Worm (Caenorhabditis elegans) whole organism, L3 larva: Measurements from ENCODE around the gene F43E2.1.

ENCODE experiments used
- R02D3.7 ChIP-seq: fragments of 150-350 bp; optimal IDR thresholded peaks from 2 replicates; lab custom pipeline; 2014; ENCODE audit warnings: missing biosample characterization, missing genetic modification characterization
- ZK546.5 ChIP-seq: sonication (generic microtip); optimal IDR thresholded peaks from 2 replicates; lab custom pipeline; 2017; ENCODE audit warnings: missing biosample characterization, missing genetic modification characterization
- aly-2 ChIP-seq: fragments of 150-350 bp; optimal IDR thresholded peaks from 2 replicates; lab custom pipeline; 2014; ENCODE audit warnings: missing biosample characterization, missing genetic modification characterization
- ama-1 ChIP-seq: fragments of 150-350 bp; optimal IDR thresholded peaks from 2 replicates; lab custom pipeline; 2018
- ceh-16 ChIP-seq: sonication (generic microtip); optimal IDR thresholded peaks from 2 replicates; lab custom pipeline; 2017; ENCODE audit warnings: missing biosample characterization, missing genetic modification characterization
- ceh-28 ChIP-seq: fragments of 150-350 bp; optimal IDR thresholded peaks from 2 replicates; lab custom pipeline; 2014; ENCODE audit warnings: missing biosample characterization, missing genetic modification reagents, missing genetic modification characterization
- ceh-82 ChIP-seq: fragments of 150-350 bp; optimal IDR thresholded peaks from 2 replicates; lab custom pipeline; 2014; ENCODE audit warnings: missing biosample characterization, missing genetic modification characterization
- ceh-9 ChIP-seq: sonication (generic microtip); optimal IDR thresholded peaks from 2 replicates; lab custom pipeline; 2018; ENCODE audit warnings: missing biosample characterization, missing genetic modification characterization
- daf-12 ChIP-seq: fragments of 150-350 bp; optimal IDR thresholded peaks from 2 replicates; lab custom pipeline; 2014; ENCODE audit warnings: missing biosample characterization, missing genetic modification reagents, missing genetic modification characterization
- egl-27 ChIP-seq: sonication (generic microtip); optimal IDR thresholded peaks from 4 replicates; lab custom pipeline; 2017; ENCODE audit warnings: missing biosample characterization, missing genetic modification reagents, missing genetic modification characterization
- egl-5 ChIP-seq: fragments of 150-350 bp; optimal IDR thresholded peaks from 2 replicates; lab custom pipeline; 2017; ENCODE audit warnings: missing biosample characterization, missing genetic modification reagents, missing genetic modification characterization, inconsistent platforms
- elt-1 ChIP-seq: fragments of 150-350 bp; optimal IDR thresholded peaks from 2 replicates; lab custom pipeline; 2014; ENCODE audit warnings: missing biosample characterization, missing genetic modification characterization
- elt-3 ChIP-seq, 3 experiments: fragments of 150-350 bp in 1 of 3; sonication (generic microtip) in 2 of 3; optimal IDR thresholded peaks; 2 replicates in 2 of 3; 4 replicates in 1 of 3; lab custom pipeline; 2014 to 2017; ENCODE audit warnings: missing biosample characterization in 3 of 3, missing genetic modification characterization in 3 of 3
- eor-1 ChIP-seq, 2 experiments: fragments of 150-350 bp; optimal IDR thresholded peaks; 2 replicates each; lab custom pipeline; 2014 to 2018; ENCODE audit warnings: missing biosample characterization in 2 of 2, missing genetic modification characterization in 2 of 2
- fkh-10 ChIP-seq: sonication (generic microtip); optimal IDR thresholded peaks from 2 replicates; lab custom pipeline; 2017; ENCODE audit warnings: missing biosample characterization, missing genetic modification reagents, missing genetic modification characterization
- jun-1 ChIP-seq: fragments of 150-350 bp; optimal IDR thresholded peaks from 2 replicates; lab custom pipeline; 2014; ENCODE audit warnings: missing biosample characterization, missing genetic modification reagents, missing genetic modification characterization
- lin-15B ChIP-seq: fragments of 150-350 bp; optimal IDR thresholded peaks from 2 replicates; lab custom pipeline; 2014; ENCODE audit warnings: missing biosample characterization, missing genetic modification characterization
- lin-39 ChIP-seq: fragments of 150-350 bp; optimal IDR thresholded peaks from 2 replicates; lab custom pipeline; 2018; ENCODE audit warnings: missing biosample characterization, missing genetic modification reagents, missing genetic modification characterization
- lsy-12 ChIP-seq: sonication (generic microtip); optimal IDR thresholded peaks from 2 replicates; lab custom pipeline; 2016; ENCODE audit warnings: mild to moderate bottlenecking, missing genetic modification characterization, missing compliant biosample characterization
- mdl-1 ChIP-seq: fragments of 150-350 bp; optimal IDR thresholded peaks from 2 replicates; lab custom pipeline; 2014; ENCODE audit warnings: missing biosample characterization, missing genetic modification characterization
- mml-1 ChIP-seq: fragments of 150-350 bp; sonication (generic microtip); optimal IDR thresholded peaks from 3 replicates; lab custom pipeline; 2014; ENCODE audit warnings: missing biosample characterization, missing genetic modification characterization
- nfya-1 ChIP-seq: sonication (generic microtip); optimal IDR thresholded peaks from 2 replicates; lab custom pipeline; 2017; ENCODE audit warnings: missing genetic modification characterization, mild to moderate bottlenecking, missing compliant biosample characterization, antibody characterized with exemption, moderate library complexity; ENCODE audit not compliant: insufficient read depth
- nhr-11 ChIP-seq: fragments of 150-350 bp; optimal IDR thresholded peaks from 2 replicates; lab custom pipeline; 2014; ENCODE audit warnings: missing biosample characterization, missing genetic modification characterization
- nhr-12 ChIP-seq: fragments of 150-350 bp; optimal IDR thresholded peaks from 2 replicates; lab custom pipeline; 2014; ENCODE audit warnings: missing biosample characterization, missing genetic modification characterization
- nhr-23 ChIP-seq: fragments of 150-350 bp; optimal IDR thresholded peaks from 2 replicates; lab custom pipeline; 2014; ENCODE audit warnings: missing biosample characterization, missing genetic modification reagents, missing genetic modification characterization
- nhr-25 ChIP-seq: sonication (generic microtip); optimal IDR thresholded peaks from 2 replicates; lab custom pipeline; 2017; ENCODE audit warnings: missing biosample characterization, missing genetic modification characterization
- nhr-28 ChIP-seq: fragments of 150-350 bp; optimal IDR thresholded peaks from 2 replicates; lab custom pipeline; 2014; ENCODE audit warnings: missing biosample characterization, missing genetic modification characterization
- nhr-43 ChIP-seq: sonication (generic microtip); optimal IDR thresholded peaks from 2 replicates; lab custom pipeline; 2016; ENCODE audit warnings: mild to moderate bottlenecking, missing genetic modification characterization, missing compliant biosample characterization; ENCODE audit not compliant: poor library complexity, severe bottlenecking
- nhr-76 ChIP-seq: fragments of 150-350 bp; sonication (generic microtip); optimal IDR thresholded peaks from 5 replicates; lab custom pipeline; 2014; ENCODE audit warnings: missing biosample characterization, missing genetic modification characterization
- pqm-1 ChIP-seq: fragments of 150-350 bp; optimal IDR thresholded peaks from 2 replicates; lab custom pipeline; 2017; ENCODE audit warnings: missing biosample characterization, missing genetic modification characterization, inconsistent platforms
- skn-1 ChIP-seq: fragments of 150-350 bp; optimal IDR thresholded peaks from 2 replicates; lab custom pipeline; 2014; ENCODE audit warnings: missing biosample characterization, missing genetic modification characterization
- snpc-4 ChIP-seq: fragments of 150-350 bp; optimal IDR thresholded peaks from 2 replicates; lab custom pipeline; 2014; ENCODE audit warnings: missing biosample characterization, missing genetic modification characterization
- tbx-2 ChIP-seq: sonication (generic microtip); optimal IDR thresholded peaks from 2 replicates; lab custom pipeline; 2016; ENCODE audit warnings: mild to moderate bottlenecking, missing genetic modification characterization, missing compliant biosample characterization
- unc-62 ChIP-seq: fragments of 150-350 bp; sonication (generic microtip); optimal IDR thresholded peaks from 4 replicates; lab custom pipeline; 2014; ENCODE audit warnings: missing biosample characterization, missing genetic modification reagents, missing genetic modification characterization
- ztf-11 ChIP-seq: fragments of 150-350 bp; optimal IDR thresholded peaks from 2 replicates; lab custom pipeline; 2014; ENCODE audit warnings: missing biosample characterization, missing genetic modification characterization
- ztf-4 ChIP-seq: fragments of 150-350 bp; optimal IDR thresholded peaks from 2 replicates; lab custom pipeline; 2014; ENCODE audit warnings: missing biosample characterization, missing genetic modification characterization

F43E2.1 gene

ce11 chrII:7398712-7399111, 23.6 kb downstream of the F43E2.1 start, which contains the start of gene C07D10.1:
C07D10.1 (plus strand) TSS chrII:7399012.
- TF ChIP-seq egl-5 (tag; lab: Kevin White, UChicago) (no peak), nhr-43 (no peak), lin-15B (tag; lab: Kevin White, UChicago) (no peak), snpc-4 (tag; lab: Kevin White, UChicago) (no peak), aly-2 (tag; lab: Kevin White, UChicago) (no peak), eor-1 (tag; optimal IDR thresholded peaks at IDR 0.05; lab: Kevin White, UChicago) (no peak), ZK546.5 (tag; lab: Kevin White, UChicago) (no peak), nhr-25 (tag; lab: Kevin White, UChicago) (no peak), nhr-28 (no peak), ceh-28 (tag; lab: Kevin White, UChicago) (no peak), ama-1 (lab: Kevin White, UChicago) (no peak), mdl-1 (tag; lab: Kevin White, UChicago) (no peak), lin-39 (no peak), ceh-82 (tag; lab: Kevin White, UChicago) (no peak), R02D3.7 (tag; lab: Kevin White, UChicago) (no peak), pqm-1 (tag; lab: Kevin White, UChicago) (no peak), ztf-11 (tag; lab: Kevin White, UChicago) (no peak), lsy-12 (tag; lab: Kevin White, UChicago) (no peak)
- TF ChIP-seq, all 47 proteins: peak for 0

DNA sequence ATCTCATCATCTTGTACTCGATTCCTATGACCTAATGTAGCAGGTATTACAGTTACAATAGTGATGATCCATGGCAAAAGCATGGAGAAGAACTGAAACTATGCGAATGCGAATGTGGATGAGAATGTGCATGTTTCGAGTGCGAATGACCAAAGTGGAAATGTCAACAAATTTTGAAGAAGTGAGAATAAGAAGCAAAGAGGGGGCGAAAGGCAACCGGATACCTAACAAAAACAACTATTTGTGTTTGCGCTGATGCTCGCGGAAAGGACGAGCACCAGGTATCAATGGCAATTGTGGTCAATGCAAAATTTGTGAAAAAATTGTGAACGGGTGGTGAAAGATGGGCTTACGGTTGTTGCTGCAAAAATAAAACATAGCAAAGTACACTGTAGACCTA, 27.5 kb downstream of the F43E2.1 start, which contains the start of gene nas-7:
Gene nas-7, minus strand, starts transcription at position 101 of the 400 bp plus-strand sequence.
- TF ChIP-seq fkh-10 (GFP tag; lab: Kevin White, UChicago), result no peak
- no peak for TF ChIP-seq mml-1
- TF ChIP-seq tbx-2 (tag; lab: Kevin White, UChicago), result no peak
- TF ChIP-seq ceh-82 (tag; lab: Kevin White, UChicago), result no peak
- no peak for TF ChIP-seq ztf-4
- no peak for TF ChIP-seq jun-1 (tag; lab: Kevin White, UChicago)
- no peak for TF ChIP-seq lin-15B (tag; lab: Kevin White, UChicago)
- TF ChIP-seq egl-5 (tag; lab: Kevin White, UChicago), result no peak
- no peak for TF ChIP-seq nhr-11
- TF ChIP-seq lsy-12 (tag; lab: Kevin White, UChicago), result no peak
- no peak for TF ChIP-seq ceh-28 (tag; lab: Kevin White, UChicago)
- no peak for TF ChIP-seq nhr-23 (tag; lab: Kevin White, UChicago)
- TF ChIP-seq, all 47 proteins: peak for 0

- TF ChIP-seq unc-62 (no peak), nfya-1 (tag; lab: Kevin White, UChicago) (peak; percentile 35), nhr-43 (peak; percentile 19), nhr-11 (no peak), egl-27 (no peak), nhr-12 (tag; lab: Kevin White, UChicago) (no peak), nhr-25 (tag; lab: Kevin White, UChicago) (peak; percentile 99), ceh-16 (tag; lab: Kevin White, UChicago) (no peak), daf-12 (tag; lab: Kevin White, UChicago) (no peak), skn-1 (tag; lab: Kevin White, UChicago) (no peak), lsy-12 (tag; lab: Kevin White, UChicago) (no peak), elt-1 (tag; lab: Kevin White, UChicago) (peak; percentile 56)
Measured at ce11 chrII:7404001-7404400, 28.9 kb downstream of the F43E2.1 start.

DNA sequence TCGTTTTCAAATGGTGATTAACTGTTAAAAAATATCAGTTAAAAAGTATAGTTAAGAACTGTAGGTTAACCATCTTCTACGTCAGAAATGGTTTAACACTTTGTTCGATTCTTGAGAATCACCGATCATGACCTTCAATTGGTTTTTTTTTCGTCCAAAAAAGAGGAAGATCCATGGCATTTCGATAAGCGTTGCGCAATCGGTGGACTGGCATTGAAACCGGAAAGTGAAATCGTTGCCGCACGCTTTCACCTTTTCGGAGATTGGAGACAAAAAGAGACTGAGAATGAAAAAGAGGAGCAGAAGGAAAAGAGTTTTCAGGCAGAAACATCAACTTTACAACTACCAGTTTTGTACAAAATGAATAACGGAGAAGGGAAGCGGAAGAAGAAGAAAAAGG, 30.2 kb downstream of the F43E2.1 start:
- TF ChIP-seq ceh-9 (tag; lab: Kevin White, UChicago), result no peak
- TF ChIP-seq nhr-23 (tag; lab: Kevin White, UChicago), result peak; percentile 45
- TF ChIP-seq nhr-25 (tag; lab: Kevin White, UChicago), result peak; percentile 94
- TF ChIP-seq lin-15B (tag; lab: Kevin White, UChicago), result no peak
- TF ChIP-seq nhr-76, result no peak
- TF ChIP-seq nhr-12 (tag; lab: Kevin White, UChicago), result no peak
- no peak for TF ChIP-seq ceh-82 (tag; lab: Kevin White, UChicago)
- TF ChIP-seq nfya-1 (tag; lab: Kevin White, UChicago), result no peak
- peak in 2 of 3 experiments; percentile 81 to 91 for TF ChIP-seq elt-3 (tag; optimal IDR thresholded peaks at IDR 0.05; lab: Kevin White, UChicago)
